Worm (Caenorhabditis elegans): ENCODE measurements around the gene sre-4.
A peak's percentile ranks its signal among the peaks of the same experiment; 100 is the strongest.

Gene sre-4

ce11 chrIV:9797304-9798003 lies 12.9 kb upstream of the sre-4 start, which contains the start of gene T13F2.2 (continued):
- peak; percentile 46 for TF ChIP-seq unc-130 (GFP tag; optimal IDR thresholded peaks at IDR 0.05)
- peak; percentile 11 for TF ChIP-seq nhr-77 (tag; optimal IDR thresholded peaks at IDR 0.05)
- TF ChIP-seq F26F4.8 (GFP tag; conservative IDR thresholded peaks at IDR 0.05): no peak
- no peak for TF ChIP-seq dmd-8 (GFP tag; IDR thresholded peaks at IDR 0.05)
- TF ChIP-seq zag-1 (tag; optimal IDR thresholded peaks at IDR 0.05): no peak
- peak in 1 of 2 experiments; percentile 15 for TF ChIP-seq lsy-2 (tag; optimal IDR thresholded peaks at IDR 0.05)
- peak; percentile 70; the same call in 1 of the 2 replicates for TF ChIP-seq dmd-6 (GFP tag; IDR thresholded peaks at IDR 0.05)
- TF ChIP-seq mdl-1 (tag; optimal IDR thresholded peaks at IDR 0.05): no peak
- no peak for TF ChIP-seq saeg-2 (GFP tag; IDR thresholded peaks at IDR 0.05)
- TF ChIP-seq daf-19 (GFP tag; conservative IDR thresholded peaks at IDR 0.05): no peak
- no peak for TF ChIP-seq zip-2 (tag; optimal IDR thresholded peaks at IDR 0.05)
- TF ChIP-seq pha-4 (GFP tag; IDR thresholded peaks at IDR 0.05): no peak
- TF ChIP-seq pha-4 (tag; optimal IDR thresholded peaks at IDR 0.05): no peak
- no peak for TF ChIP-seq daf-16 (GFP tag; optimal IDR thresholded peaks at IDR 0.05)
- TF ChIP-seq daf-16 (tag; optimal IDR thresholded peaks at IDR 0.05): peak; percentile 86
- no peak for TF ChIP-seq Y75B8A.6 (GFP tag; IDR thresholded peaks at IDR 0.05)
- TF ChIP-seq Y105C5A.15 (GFP tag; IDR thresholded peaks at IDR 0.05): no peak
- TF ChIP-seq hif-1 (tag; optimal IDR thresholded peaks at IDR 0.05): peak in 1 of 2 experiments; percentile 5
- TF ChIP-seq nhr-41 (GFP tag; IDR thresholded peaks at IDR 0.05): no peak
- TF ChIP-seq nhr-237 (tag; optimal IDR thresholded peaks at IDR 0.05): no peak
- peak; percentile 58 for TF ChIP-seq dve-1 (tag; optimal IDR thresholded peaks at IDR 0.05; ENCODE audit: insufficient read depth)
- no peak for TF ChIP-seq gei-8 (GFP tag; optimal IDR thresholded peaks at IDR 0.05)
- no peak for TF ChIP-seq aly-2 (tag; optimal IDR thresholded peaks at IDR 0.05)

DNA sequence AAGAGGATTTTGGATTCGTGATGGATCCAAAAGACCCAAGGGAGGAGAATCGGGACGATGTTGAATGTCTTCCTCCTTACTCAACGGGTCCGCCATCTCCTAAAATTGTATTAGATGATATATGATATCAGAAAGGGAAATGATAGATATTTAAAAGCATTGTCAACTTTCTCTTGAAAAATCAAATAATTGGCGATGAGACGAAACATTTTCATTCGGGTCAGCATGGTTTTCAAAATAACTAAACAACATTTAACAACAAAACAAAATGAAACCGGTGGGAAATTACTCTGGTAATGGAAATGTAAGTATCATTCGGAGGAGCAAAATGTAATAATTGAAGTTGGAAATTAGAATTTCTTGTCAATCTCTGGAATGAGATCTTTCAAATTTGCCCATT lies 11.9 kb upstream of the sre-4 start, which contains the start of gene pis-1:
pis-1 (minus strand) TSS at position 101 of the 400 bp plus-strand sequence.
- TF ChIP-seq egl-43 (GFP tag; IDR thresholded peaks at IDR 0.05) (no peak), zfp-2 (tag; optimal IDR thresholded peaks at IDR 0.05) (no peak), jun-1 (tag; optimal IDR thresholded peaks at IDR 0.05) (no peak), ceh-28 (tag; optimal IDR thresholded peaks at IDR 0.05) (no peak), lin-39 (tag; optimal IDR thresholded peaks at IDR 0.05) (no peak), ama-1 (optimal IDR thresholded peaks at IDR 0.05) (no peak), F44E2.7 (GFP tag; IDR thresholded peaks at IDR 0.05) (no peak), ceh-44 (GFP tag; IDR thresholded peaks at IDR 0.05) (no peak), T26A8.4 (GFP tag; IDR thresholded peaks at IDR 0.05) (no peak), F26F4.8 (GFP tag; conservative IDR thresholded peaks at IDR 0.05) (no peak), fos-1 (tag; optimal IDR thresholded peaks at IDR 0.05) (no peak)

DNA sequence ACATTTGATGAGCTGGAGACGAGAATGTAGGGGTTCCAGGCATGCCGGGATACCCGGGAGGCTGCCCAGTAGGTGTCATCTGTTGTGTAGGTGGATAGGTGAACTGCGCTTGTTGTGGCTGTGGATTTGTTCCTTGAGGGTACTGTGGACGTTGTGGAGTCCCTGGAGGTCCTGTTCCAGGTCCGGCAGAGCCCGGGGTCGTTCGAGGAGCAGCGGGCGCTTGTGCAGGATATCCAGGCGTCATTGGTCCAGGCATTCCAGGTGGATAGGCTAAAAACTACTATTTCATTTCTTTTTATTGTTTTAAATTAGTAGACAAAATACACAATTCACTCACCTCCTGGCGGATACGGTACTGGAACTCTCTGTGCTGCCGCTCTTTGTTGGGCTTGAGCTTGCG lies 10.7 kb upstream of the sre-4 start:
- TF ChIP-seq ama-1 (optimal IDR thresholded peaks at IDR 0.05): no peak
- TF ChIP-seq saeg-2 (GFP tag; IDR thresholded peaks at IDR 0.05): no peak
- TF ChIP-seq mdt-29 (GFP tag; IDR thresholded peaks at IDR 0.05): no peak
- no peak for TF ChIP-seq F26F4.8 (GFP tag; conservative IDR thresholded peaks at IDR 0.05)
- peak; percentile 65 for TF ChIP-seq set-16 (GFP tag; IDR thresholded peaks at IDR 0.05)
- TF ChIP-seq unc-39 (tag; optimal IDR thresholded peaks at IDR 0.05): no peak
- peak; percentile 52 for TF ChIP-seq aha-1 (tag)
- no peak for TF ChIP-seq madf-9 (GFP tag; conservative IDR thresholded peaks at IDR 0.05)
